Worm (Caenorhabditis elegans): ENCODE data around the gene tdc-1.

Gene tdc-1

ce11 chrII:8225914-8226313, 44.5 kb upstream of the tdc-1 start:
- TF ChIP-seq zip-5 (tag; optimal IDR thresholded peaks at IDR 0.05) (no peak), hlh-30 (tag; optimal IDR thresholded peaks at IDR 0.05; ENCODE audit: insufficient read depth) (no peak), ceh-31 (tag; optimal IDR thresholded peaks at IDR 0.05) (no peak), nhr-232 (tag; optimal IDR thresholded peaks at IDR 0.05) (no peak), hlh-8 (tag; optimal IDR thresholded peaks at IDR 0.05) (no peak), fkh-6 (tag; optimal IDR thresholded peaks at IDR 0.05) (no peak)

DNA sequence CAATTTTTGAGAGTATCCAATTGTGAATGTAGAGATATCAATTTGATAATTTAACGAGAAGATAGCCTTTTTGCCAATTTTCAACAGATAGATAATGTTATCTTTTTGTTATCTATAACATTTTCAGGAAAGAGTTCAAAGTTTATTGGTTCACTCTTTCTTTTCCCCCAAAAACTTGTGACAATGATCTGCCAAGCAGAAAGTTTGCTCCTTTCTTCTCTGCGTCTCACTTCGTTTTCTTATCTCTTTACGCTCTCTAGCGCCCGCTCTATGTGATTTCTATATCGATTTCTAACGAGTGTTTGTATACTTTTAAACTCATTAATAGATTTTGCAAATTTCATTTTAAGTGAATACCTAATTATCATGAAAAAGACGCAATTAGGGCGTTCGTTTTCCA, 43.9 kb upstream of the tdc-1 start:
- TF ChIP-seq tbx-7 (tag; optimal IDR thresholded peaks at IDR 0.05), result no peak
- no peak for TF ChIP-seq gmeb-2 (tag; optimal IDR thresholded peaks at IDR 0.05)
- TF ChIP-seq C08G9.2 (tag; optimal IDR thresholded peaks at IDR 0.05), result no peak
- no peak for TF ChIP-seq mec-3 (tag; optimal IDR thresholded peaks at IDR 0.05; ENCODE audit: borderline replicate concordance)
- no peak for TF ChIP-seq ceh-2 (tag; optimal IDR thresholded peaks at IDR 0.05)
- no peak for TF ChIP-seq pat-9 (tag; optimal IDR thresholded peaks at IDR 0.05)
- peak; percentile 83 for TF ChIP-seq elt-2 (tag; optimal IDR thresholded peaks at IDR 0.05)

DNA sequence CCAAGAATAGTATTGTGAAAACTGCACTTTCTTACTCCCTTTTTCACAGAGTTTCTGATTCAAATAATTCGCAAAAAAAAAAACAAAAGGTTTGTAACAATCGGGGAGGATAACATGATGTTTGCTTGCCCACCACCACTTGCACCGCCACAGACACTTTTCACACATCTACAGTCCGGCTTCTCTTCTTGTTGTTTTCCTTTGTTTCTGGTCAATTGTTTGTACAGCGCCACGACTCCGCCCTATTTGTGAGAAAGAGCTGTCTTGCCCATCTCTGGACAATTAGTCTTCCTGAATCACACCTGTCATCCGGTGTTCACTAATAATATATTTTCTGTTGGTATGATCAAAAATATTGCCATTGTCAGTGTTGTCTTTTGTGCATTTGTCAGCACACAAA, 39.4 kb upstream of the tdc-1 start, which contains the start of gene M110.9:
TSS of gene M110.9 (plus strand) at position 301 of the 400 bp plus-strand sequence.
- TF ChIP-seq tbx-2 (tag; optimal IDR thresholded peaks at IDR 0.05) (no peak), nfya-1 (tag; optimal IDR thresholded peaks at IDR 0.05) (no peak), lin-11 (tag; optimal IDR thresholded peaks at IDR 0.05) (no peak), K02D7.2 (tag; optimal IDR thresholded peaks at IDR 0.05) (no peak), ceh-31 (tag; optimal IDR thresholded peaks at IDR 0.05) (no peak), eyg-1 (tag; optimal IDR thresholded peaks at IDR 0.05) (no peak), T23F11.4 (GFP tag; optimal IDR thresholded peaks at IDR 0.05) (no peak), nhr-232 (tag; optimal IDR thresholded peaks at IDR 0.05) (no peak)

- TF ChIP-seq ceh-22 (tag; optimal IDR thresholded peaks at IDR 0.05) (no peak), pax-1 (tag; optimal IDR thresholded peaks at IDR 0.05) (no peak), pros-1 (tag; optimal IDR thresholded peaks at IDR 0.05) (no peak), ttx-3 (tag; optimal IDR thresholded peaks at IDR 0.05) (no peak), ceh-48 (tag; optimal IDR thresholded peaks at IDR 0.05) (no peak), syd-9 (tag; optimal IDR thresholded peaks at IDR 0.05) (no peak), ahr-1 (tag; optimal IDR thresholded peaks at IDR 0.05) (no peak), ceh-2 (tag; optimal IDR thresholded peaks at IDR 0.05) (no peak), nhr-11 (tag; optimal IDR thresholded peaks at IDR 0.05) (no peak), pqm-1 (tag; optimal IDR thresholded peaks at IDR 0.05) (no peak), unc-55 (GFP tag; optimal IDR thresholded peaks at IDR 0.05) (no peak), nfya-1 (tag; optimal IDR thresholded peaks at IDR 0.05) (no peak)
Measured at ce11 chrII:8232489-8232888, 37.9 kb upstream of the tdc-1 start, which contains the start of gene M110.7. Gene M110.7 (plus strand): TSS chrII:8232789.

ce11 chrII:8238155-8238554, 32.2 kb upstream of the tdc-1 start, which contains the start of gene nlp-5:
Gene nlp-5 (plus strand): TSS chrII:8238455.
- TF ChIP-seq ceh-24 (tag; optimal IDR thresholded peaks at IDR 0.05), result no peak
- no peak for TF ChIP-seq pat-9 (tag; optimal IDR thresholded peaks at IDR 0.05)
- TF ChIP-seq eyg-1 (tag; optimal IDR thresholded peaks at IDR 0.05), result no peak
- no peak for TF ChIP-seq elt-2 (tag; optimal IDR thresholded peaks at IDR 0.05)

ce11 chrII:8246476-8246875, 23.9 kb upstream of the tdc-1 start, which contains the start of gene F35C11.3:
Gene F35C11.3 (plus strand): TSS chrII:8246776.
- TF ChIP-seq ttx-3 (tag; optimal IDR thresholded peaks at IDR 0.05) (no peak), nfya-1 (tag; optimal IDR thresholded peaks at IDR 0.05) (no peak), nhr-232 (tag; optimal IDR thresholded peaks at IDR 0.05) (no peak), C08G9.2 (tag; optimal IDR thresholded peaks at IDR 0.05) (no peak), unc-3 (GFP tag; conservative IDR thresholded peaks at IDR 0.05) (no peak), unc-3 (tag; optimal IDR thresholded peaks at IDR 0.05) (no peak), hlh-6 (tag; optimal IDR thresholded peaks at IDR 0.05) (no peak), ceh-45 (GFP tag; IDR thresholded peaks at IDR 0.05) (no peak), unc-42 (tag; optimal IDR thresholded peaks at IDR 0.05) (no peak), fax-1 (tag; optimal IDR thresholded peaks at IDR 0.05) (no peak)
